Fruit fly (Drosophila melanogaster) whole organism, wandering third instar larva: ENCODE results near the gene IscU.

ENCODE experiments used
- Abd-B ChIP-seq: fragments of >200 bp; optimal IDR thresholded peaks from 2 replicates; lab custom pipeline; 2017; ENCODE audit warnings: missing biosample characterization, missing genetic modification characterization
- Dfd ChIP-seq: fragments of >200 bp; optimal IDR thresholded peaks from 2 replicates; lab custom pipeline; 2017; ENCODE audit warnings: missing biosample characterization, missing genetic modification characterization
- Hnf4 ChIP-seq: fragments of 200-800 bp; sonication (Bioruptor generic); optimal IDR thresholded peaks from 2 replicates; lab custom pipeline; 2016; ENCODE audit warnings: missing biosample characterization, mild to moderate bottlenecking, missing genetic modification characterization
- Rel ChIP-seq, 2 experiments: fragments of 200-800 bp; sonication (Bioruptor generic) in 1 of 2; optimal IDR thresholded peaks; 2 replicates in 1 of 2; 3 replicates in 1 of 2; lab custom pipeline; 2016 to 2019; ENCODE audit warnings: mild to moderate bottlenecking in 2 of 2, missing biosample characterization in 2 of 2, missing genetic modification characterization in 2 of 2, moderate library complexity in 1 of 2
- h ChIP-seq: fragments of 200-800 bp; sonication (Bioruptor generic); optimal IDR thresholded peaks from 3 replicates; lab custom pipeline; 2016; ENCODE audit warnings: missing biosample characterization, mild to moderate bottlenecking, missing genetic modification characterization

dm6 chr3R:8792463-8793175, 31.4 kb downstream of the IscU start:
- no peak for TF ChIP-seq Abd-B (GFP tag; lab: Kevin White, UChicago)
- no peak for TF ChIP-seq Hnf4
- TF ChIP-seq Dfd (GFP tag; lab: Kevin White, UChicago), result no peak
- no peak for TF ChIP-seq Rel (GFP tag; optimal IDR thresholded peaks at IDR 0.05; lab: Kevin White, UChicago)
- TF ChIP-seq Rel (tag; optimal IDR thresholded peaks at IDR 0.05; lab: Kevin White, UChicago), result no peak
- no peak for TF ChIP-seq h
